Worm (Caenorhabditis elegans) whole organism, L4/young adult: ENCODE results near the gene C17H12.6.

ENCODE experiments used
- W03F9.2 ChIP-seq: fragments of 150-350 bp; optimal IDR thresholded peaks from 2 replicates; lab custom pipeline; 2014; ENCODE audit warnings: missing biosample characterization, missing genetic modification characterization
- dao-5 ChIP-seq: sonication (generic microtip); optimal IDR thresholded peaks from 2 replicates; lab custom pipeline; 2016; ENCODE audit warnings: missing genotype, missing genetic modification characterization, moderate library complexity, missing compliant biosample characterization

DNA sequence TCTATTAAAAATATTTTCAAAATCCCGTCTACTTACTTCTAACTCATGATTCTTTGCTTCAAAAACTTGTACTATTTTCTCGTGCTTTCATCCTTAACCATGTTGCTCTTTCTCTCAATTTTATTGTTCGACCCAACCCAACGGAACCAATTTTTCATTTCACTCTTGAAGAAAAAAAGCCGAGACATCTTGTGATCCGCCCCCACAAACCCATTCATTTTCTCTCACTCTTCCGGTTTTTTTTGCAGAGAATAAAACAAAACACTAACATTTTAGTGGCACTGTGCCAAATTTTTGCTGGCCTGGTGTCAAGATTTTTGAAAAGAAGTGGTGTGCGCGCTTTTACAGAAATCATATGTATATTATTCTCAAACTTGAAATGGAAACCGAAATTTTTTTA, 14.5 kb upstream of the C17H12.6 start:
- TF ChIP-seq W03F9.2 (tag; lab: Kevin White, UChicago) (no peak), dao-5 (tag; lab: Kevin White, UChicago) (no peak)
